Fruit fly (Drosophila melanogaster): Measurements from ENCODE around the gene MYPT-75D.

- TF ChIP-seq Sin3A (optimal IDR thresholded peaks at IDR 0.05) (no peak), insv (optimal IDR thresholded peaks at IDR 0.05) (no peak), psq (optimal IDR thresholded peaks at IDR 0.05) (no peak), Myc (optimal IDR thresholded peaks at IDR 0.05) (no peak)
Measured at dm6 chr3L:18693887-18694286, 68.1 kb downstream of the MYPT-75D start, which contains the start of gene CG6893.

Data from Kc167 (cell line).